Worm (Caenorhabditis elegans): ENCODE results near the gene lgc-41.

The lgc-41 gene

ce11 chrX:10410539-10410938, 43.5 kb upstream of the lgc-41 start:
- TF ChIP-seq fkh-10 (GFP tag; optimal IDR thresholded peaks at IDR 0.05): no peak
- TF ChIP-seq nhr-76 (tag; optimal IDR thresholded peaks at IDR 0.05): no peak

- TF ChIP-seq unc-62 (GFP tag; optimal IDR thresholded peaks at IDR 0.05 in 1 of 2) (peak in 1 of 2 experiments; percentile 53), unc-62 (tag; optimal IDR thresholded peaks at IDR 0.05) (no peak), php-3 (GFP tag; IDR thresholded peaks at IDR 0.05) (no peak)
These were observed 41.6 kb upstream of the lgc-41 start, which contains the start of gene acr-8 for ce11 chrX:10412425-10412824. acr-8 (plus strand) TSS chrX:10412725.

DNA sequence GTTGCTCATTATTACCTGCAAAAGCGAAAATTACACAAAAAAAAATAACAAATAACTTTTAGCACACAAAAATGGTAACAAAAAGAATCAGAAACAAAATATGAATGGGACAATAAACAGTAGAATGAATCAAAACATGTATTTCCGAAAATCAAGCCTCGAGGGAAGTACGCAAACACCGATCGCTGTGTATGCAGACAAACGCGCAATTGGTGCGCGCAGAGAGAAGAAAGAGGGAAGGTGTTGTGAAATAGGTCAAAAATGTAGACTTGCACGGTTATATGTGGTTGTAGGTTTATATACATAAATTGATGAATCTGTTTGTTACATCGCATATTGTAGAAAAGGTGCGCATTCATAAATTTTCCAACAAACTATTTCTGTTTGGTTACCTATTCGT, 34.3 kb upstream of the lgc-41 start, which contains the start of gene cdk-11.2:
TSS of gene cdk-11.2 (minus strand) at position 23 of the 400 bp plus-strand sequence.
- TF ChIP-seq lsy-2 (tag; optimal IDR thresholded peaks at IDR 0.05) (no peak), daf-8 (GFP tag; IDR thresholded peaks at IDR 0.05) (no peak), F37D6.2 (tag; optimal IDR thresholded peaks at IDR 0.05) (no peak), zip-2 (tag; optimal IDR thresholded peaks at IDR 0.05) (no peak), rbr-2 (tag; optimal IDR thresholded peaks at IDR 0.05) (peak; percentile 60), nhr-10 (tag; optimal IDR thresholded peaks at IDR 0.05) (no peak), sdz-12 (GFP tag; optimal IDR thresholded peaks at IDR 0.05) (no peak), ceh-28 (tag; optimal IDR thresholded peaks at IDR 0.05) (no peak), tag-97 (GFP tag; IDR thresholded peaks at IDR 0.05) (no peak), Y105C5A.15 (GFP tag; IDR thresholded peaks at IDR 0.05) (no peak), mes-2 (tag; optimal IDR thresholded peaks at IDR 0.05; ENCODE audit: poor library complexity, severe bottlenecking) (peak; percentile 84), daf-19 (GFP tag; conservative IDR thresholded peaks at IDR 0.05) (no peak), hmg-1.1 (GFP tag; IDR thresholded peaks at IDR 0.05) (peak; percentile 43; the same call in 1 of the 2 replicates), mxl-3 (GFP tag; optimal IDR thresholded peaks at IDR 0.05) (peak; percentile 54), nhr-11 (tag; optimal IDR thresholded peaks at IDR 0.05) (peak; percentile 37), dpl-1 (GFP tag; optimal IDR thresholded peaks at IDR 0.05) (peak; percentile 62), pqm-1 (tag; optimal IDR thresholded peaks at IDR 0.05) (peak; percentile 24), F49E8.2 (tag; optimal IDR thresholded peaks at IDR 0.05; ENCODE audit: borderline replicate concordance) (no peak), ztf-7 (tag; optimal IDR thresholded peaks at IDR 0.05) (peak; percentile 46), zfp-2 (tag; optimal IDR thresholded peaks at IDR 0.05) (no peak), lin-29 (GFP tag; IDR thresholded peaks at IDR 0.05) (no peak), ctbp-1 (GFP tag; IDR thresholded peaks at IDR 0.05) (no peak), F44E2.7 (GFP tag; IDR thresholded peaks at IDR 0.05) (no peak), dmd-6 (GFP tag; IDR thresholded peaks at IDR 0.05) (peak; percentile 50), mdl-1 (tag; optimal IDR thresholded peaks at IDR 0.05) (peak in 1 of 2 experiments; percentile 64), lin-13 (GFP tag; optimal IDR thresholded peaks at IDR 0.05) (peak; percentile 32), set-16 (GFP tag; IDR thresholded peaks at IDR 0.05) (no peak), fkh-10 (GFP tag; optimal IDR thresholded peaks at IDR 0.05) (peak; percentile 48), ceh-62 (tag; optimal IDR thresholded peaks at IDR 0.05) (no peak), T20F7.1 (GFP tag; optimal IDR thresholded peaks at IDR 0.05) (no peak), nhr-6 (tag; optimal IDR thresholded peaks at IDR 0.05) (peak; percentile 79), hlh-30 (tag; optimal IDR thresholded peaks at IDR 0.05; ENCODE audit: insufficient read depth) (peak; percentile 71), egl-43 (GFP tag; IDR thresholded peaks at IDR 0.05) (no peak), nhr-77 (tag; optimal IDR thresholded peaks at IDR 0.05) (peak; percentile 51), nhr-28 (tag; optimal IDR thresholded peaks at IDR 0.05) (peak; percentile 77), duxl-1 (tag; optimal IDR thresholded peaks at IDR 0.05; ENCODE audit: poor library complexity) (no peak), hlh-11 (tag; optimal IDR thresholded peaks at IDR 0.05) (peak; percentile 58), pha-4 (GFP tag; IDR thresholded peaks at IDR 0.05) (no peak), pha-4 (tag; optimal IDR thresholded peaks at IDR 0.05) (peak; percentile 94), nhr-42 (GFP tag; IDR thresholded peaks at IDR 0.05) (0 out of 2 replicates have a peak, but pooled peaks have one; percentile 13), daf-16 (GFP tag; optimal IDR thresholded peaks at IDR 0.05) (no peak), daf-16 (tag; optimal IDR thresholded peaks at IDR 0.05) (peak; percentile 70), ZK546.5 (tag; optimal IDR thresholded peaks at IDR 0.05) (no peak), saeg-2 (GFP tag; IDR thresholded peaks at IDR 0.05) (no peak)
